Worm (Caenorhabditis elegans) whole organism, L3 larva: Measurements from ENCODE around the gene tlp-1.
A peak's percentile ranks its signal among the peaks of the same experiment; 100 is the strongest.

Source experiments
- R02D3.7 ChIP-seq: fragments of 150-350 bp; optimal IDR thresholded peaks from 2 replicates; lab custom pipeline; 2014; ENCODE audit warnings: missing biosample characterization, missing genetic modification characterization
- ZK546.5 ChIP-seq: sonication (generic microtip); optimal IDR thresholded peaks from 2 replicates; lab custom pipeline; 2017; ENCODE audit warnings: missing biosample characterization, missing genetic modification characterization
- ama-1 ChIP-seq: fragments of 150-350 bp; optimal IDR thresholded peaks from 2 replicates; lab custom pipeline; 2018
- ceh-16 ChIP-seq: sonication (generic microtip); optimal IDR thresholded peaks from 2 replicates; lab custom pipeline; 2017; ENCODE audit warnings: missing biosample characterization, missing genetic modification characterization
- ceh-28 ChIP-seq: fragments of 150-350 bp; optimal IDR thresholded peaks from 2 replicates; lab custom pipeline; 2014; ENCODE audit warnings: missing biosample characterization, missing genetic modification reagents, missing genetic modification characterization
- ceh-9 ChIP-seq: sonication (generic microtip); optimal IDR thresholded peaks from 2 replicates; lab custom pipeline; 2018; ENCODE audit warnings: missing biosample characterization, missing genetic modification characterization
- egl-27 ChIP-seq: sonication (generic microtip); optimal IDR thresholded peaks from 4 replicates; lab custom pipeline; 2017; ENCODE audit warnings: missing biosample characterization, missing genetic modification reagents, missing genetic modification characterization
- egl-5 ChIP-seq: fragments of 150-350 bp; optimal IDR thresholded peaks from 2 replicates; lab custom pipeline; 2017; ENCODE audit warnings: missing biosample characterization, missing genetic modification reagents, missing genetic modification characterization, inconsistent platforms
- elt-1 ChIP-seq: fragments of 150-350 bp; optimal IDR thresholded peaks from 2 replicates; lab custom pipeline; 2014; ENCODE audit warnings: missing biosample characterization, missing genetic modification characterization
- elt-2 ChIP-seq: sonication (generic microtip); optimal IDR thresholded peaks from 2 replicates; lab custom pipeline; 2016; ENCODE audit warnings: missing genetic modification reagents, mild to moderate bottlenecking, missing genetic modification characterization, missing compliant biosample characterization
- elt-3 ChIP-seq, 3 experiments: fragments of 150-350 bp in 1 of 3; sonication (generic microtip) in 2 of 3; optimal IDR thresholded peaks; 2 replicates in 2 of 3; 4 replicates in 1 of 3; lab custom pipeline; 2014 to 2017; ENCODE audit warnings: missing biosample characterization in 3 of 3, missing genetic modification characterization in 3 of 3
- eor-1 ChIP-seq, 2 experiments: fragments of 150-350 bp; optimal IDR thresholded peaks; 2 replicates each; lab custom pipeline; 2014 to 2018; ENCODE audit warnings: missing biosample characterization in 2 of 2, missing genetic modification characterization in 2 of 2
- fkh-10 ChIP-seq: sonication (generic microtip); optimal IDR thresholded peaks from 2 replicates; lab custom pipeline; 2017; ENCODE audit warnings: missing biosample characterization, missing genetic modification reagents, missing genetic modification characterization
- hmg-11 ChIP-seq: sonication (generic microtip); optimal IDR thresholded peaks from 2 replicates; lab custom pipeline; 2016; ENCODE audit warnings: missing genetic modification characterization, missing compliant biosample characterization
- lin-15B ChIP-seq: fragments of 150-350 bp; optimal IDR thresholded peaks from 2 replicates; lab custom pipeline; 2014; ENCODE audit warnings: missing biosample characterization, missing genetic modification characterization
- lin-39 ChIP-seq: fragments of 150-350 bp; optimal IDR thresholded peaks from 2 replicates; lab custom pipeline; 2018; ENCODE audit warnings: missing biosample characterization, missing genetic modification reagents, missing genetic modification characterization
- lsy-12 ChIP-seq: sonication (generic microtip); optimal IDR thresholded peaks from 2 replicates; lab custom pipeline; 2016; ENCODE audit warnings: mild to moderate bottlenecking, missing genetic modification characterization, missing compliant biosample characterization
- mdl-1 ChIP-seq: fragments of 150-350 bp; optimal IDR thresholded peaks from 2 replicates; lab custom pipeline; 2014; ENCODE audit warnings: missing biosample characterization, missing genetic modification characterization
- nfya-1 ChIP-seq: sonication (generic microtip); optimal IDR thresholded peaks from 2 replicates; lab custom pipeline; 2017; ENCODE audit warnings: missing genetic modification characterization, mild to moderate bottlenecking, missing compliant biosample characterization, antibody characterized with exemption, moderate library complexity; ENCODE audit not compliant: insufficient read depth
- nhr-12 ChIP-seq: fragments of 150-350 bp; optimal IDR thresholded peaks from 2 replicates; lab custom pipeline; 2014; ENCODE audit warnings: missing biosample characterization, missing genetic modification characterization
- nhr-23 ChIP-seq: fragments of 150-350 bp; optimal IDR thresholded peaks from 2 replicates; lab custom pipeline; 2014; ENCODE audit warnings: missing biosample characterization, missing genetic modification reagents, missing genetic modification characterization
- nhr-237 ChIP-seq: fragments of 150-350 bp; optimal IDR thresholded peaks from 2 replicates; lab custom pipeline; 2014; ENCODE audit warnings: missing biosample characterization, missing genetic modification characterization
- nhr-28 ChIP-seq: fragments of 150-350 bp; optimal IDR thresholded peaks from 2 replicates; lab custom pipeline; 2014; ENCODE audit warnings: missing biosample characterization, missing genetic modification characterization
- nhr-43 ChIP-seq: sonication (generic microtip); optimal IDR thresholded peaks from 2 replicates; lab custom pipeline; 2016; ENCODE audit warnings: mild to moderate bottlenecking, missing genetic modification characterization, missing compliant biosample characterization; ENCODE audit not compliant: poor library complexity, severe bottlenecking
- nhr-67 ChIP-seq: fragments of 150-350 bp; optimal IDR thresholded peaks from 2 replicates; lab custom pipeline; 2014; ENCODE audit warnings: missing biosample characterization, missing genetic modification characterization
- nhr-76 ChIP-seq: fragments of 150-350 bp; sonication (generic microtip); optimal IDR thresholded peaks from 5 replicates; lab custom pipeline; 2014; ENCODE audit warnings: missing biosample characterization, missing genetic modification characterization
- nhr-77 ChIP-seq: fragments of 150-350 bp; optimal IDR thresholded peaks from 2 replicates; lab custom pipeline; 2014; ENCODE audit warnings: missing biosample characterization, missing genetic modification characterization
- pha-4 ChIP-seq: fragments of 150-350 bp; optimal IDR thresholded peaks from 2 replicates; lab custom pipeline; 2014; ENCODE audit warnings: missing biosample characterization, missing genetic modification reagents, missing genetic modification characterization
- pqm-1 ChIP-seq: fragments of 150-350 bp; optimal IDR thresholded peaks from 2 replicates; lab custom pipeline; 2017; ENCODE audit warnings: missing biosample characterization, missing genetic modification characterization, inconsistent platforms
- sea-2 ChIP-seq: fragments of 150-350 bp; sonication (generic microtip); optimal IDR thresholded peaks from 4 replicates; lab custom pipeline; 2014; ENCODE audit warnings: missing biosample characterization, missing genetic modification reagents, missing genetic modification characterization
- skn-1 ChIP-seq: fragments of 150-350 bp; optimal IDR thresholded peaks from 2 replicates; lab custom pipeline; 2014; ENCODE audit warnings: missing biosample characterization, missing genetic modification characterization
- snpc-4 ChIP-seq: fragments of 150-350 bp; optimal IDR thresholded peaks from 2 replicates; lab custom pipeline; 2014; ENCODE audit warnings: missing biosample characterization, missing genetic modification characterization
- tbx-2 ChIP-seq: sonication (generic microtip); optimal IDR thresholded peaks from 2 replicates; lab custom pipeline; 2016; ENCODE audit warnings: mild to moderate bottlenecking, missing genetic modification characterization, missing compliant biosample characterization
- unc-39 ChIP-seq: sonication (generic microtip); optimal IDR thresholded peaks from 4 replicates; lab custom pipeline; 2017; ENCODE audit warnings: missing biosample characterization, missing genetic modification characterization
- unc-62 ChIP-seq: fragments of 150-350 bp; sonication (generic microtip); optimal IDR thresholded peaks from 4 replicates; lab custom pipeline; 2014; ENCODE audit warnings: missing biosample characterization, missing genetic modification reagents, missing genetic modification characterization
- ztf-11 ChIP-seq: fragments of 150-350 bp; optimal IDR thresholded peaks from 2 replicates; lab custom pipeline; 2014; ENCODE audit warnings: missing biosample characterization, missing genetic modification characterization

Gene tlp-1

ce11 chrIV:13748798-13749197 lies 44.9 kb upstream of the tlp-1 start:
- TF ChIP-seq ceh-16 (tag; lab: Kevin White, UChicago) (no peak), elt-2 (tag; lab: Kevin White, UChicago) (no peak), nfya-1 (tag; lab: Kevin White, UChicago) (peak; percentile 2), ceh-28 (tag; lab: Kevin White, UChicago) (no peak), nhr-77 (tag; lab: Kevin White, UChicago) (no peak)

DNA sequence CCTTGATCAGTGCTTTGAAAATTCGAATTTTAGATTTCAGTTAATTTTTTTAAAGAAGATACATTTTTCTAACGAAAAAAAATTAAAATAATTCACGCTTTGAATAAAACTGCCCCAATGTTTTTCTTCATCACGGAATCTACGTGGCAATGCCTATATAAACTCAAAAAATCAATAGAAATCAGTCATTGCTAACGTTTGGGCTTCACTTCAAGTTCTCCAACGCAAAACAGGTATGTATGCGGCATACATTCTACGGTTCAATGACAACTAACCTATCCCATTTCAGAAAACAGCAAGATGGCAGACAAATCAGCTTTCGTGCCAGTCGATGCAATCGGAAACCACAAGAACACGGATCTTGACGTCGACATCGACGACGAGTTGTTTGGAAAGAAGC lies 41.5 kb upstream of the tlp-1 start, which contains the start of gene C47A4.5:
TSS of gene C47A4.5 (plus strand) at position 301 of the 400 bp plus-strand sequence.
- TF ChIP-seq eor-1 (tag; optimal IDR thresholded peaks at IDR 0.05; lab: Kevin White, UChicago) (no peak), nhr-237 (no peak), skn-1 (tag; lab: Kevin White, UChicago) (no peak), fkh-10 (GFP tag; lab: Kevin White, UChicago) (no peak), nhr-12 (tag; lab: Kevin White, UChicago) (no peak), ceh-9 (tag; lab: Kevin White, UChicago) (no peak), lsy-12 (no peak), nhr-23 (tag; lab: Kevin White, UChicago) (no peak), ama-1 (no peak), pqm-1 (tag; lab: Kevin White, UChicago) (no peak), snpc-4 (no peak), egl-27 (tag; lab: Kevin White, UChicago) (no peak), lin-15B (tag; lab: Kevin White, UChicago) (no peak), egl-5 (tag; lab: Kevin White, UChicago) (no peak)

DNA sequence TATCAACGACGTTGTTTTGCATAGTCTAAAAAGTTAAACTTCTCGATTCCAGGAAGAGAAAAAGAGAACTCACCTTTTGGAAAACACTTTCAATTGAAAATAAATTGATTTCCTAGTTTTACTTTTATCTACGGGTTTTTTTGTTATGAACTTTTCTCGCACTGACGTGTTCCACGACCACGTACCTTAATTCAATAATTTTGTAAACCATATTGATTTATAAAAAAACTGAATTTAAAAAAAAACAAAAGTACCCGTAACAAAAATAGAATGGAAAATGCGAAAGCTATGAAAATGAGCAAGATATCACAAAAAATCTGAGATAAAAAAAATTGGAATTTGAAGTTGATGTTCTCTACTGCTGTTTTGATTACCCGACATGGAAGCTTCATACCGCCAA lies 38.4 kb upstream of the tlp-1 start, which contains the start of gene C47A4.3:
TSS of gene C47A4.3 (minus strand) at position 101 of the 400 bp plus-strand sequence.
- no peak for TF ChIP-seq elt-3 (tag; optimal IDR thresholded peaks at IDR 0.05; lab: Kevin White, UChicago)
- TF ChIP-seq pqm-1 (tag; lab: Kevin White, UChicago), result no peak
- no peak for TF ChIP-seq nhr-23 (tag; lab: Kevin White, UChicago)
- TF ChIP-seq R02D3.7 (tag; lab: Kevin White, UChicago), result no peak
- no peak for TF ChIP-seq sea-2
- TF ChIP-seq nhr-28, result no peak
- no peak for TF ChIP-seq pha-4 (tag; lab: Kevin White, UChicago)
- TF ChIP-seq lin-15B (tag; lab: Kevin White, UChicago), result no peak
- no peak for TF ChIP-seq nhr-67
- TF ChIP-seq ceh-9 (tag; lab: Kevin White, UChicago), result no peak
- TF ChIP-seq, all 47 proteins: peak for 0

DNA sequence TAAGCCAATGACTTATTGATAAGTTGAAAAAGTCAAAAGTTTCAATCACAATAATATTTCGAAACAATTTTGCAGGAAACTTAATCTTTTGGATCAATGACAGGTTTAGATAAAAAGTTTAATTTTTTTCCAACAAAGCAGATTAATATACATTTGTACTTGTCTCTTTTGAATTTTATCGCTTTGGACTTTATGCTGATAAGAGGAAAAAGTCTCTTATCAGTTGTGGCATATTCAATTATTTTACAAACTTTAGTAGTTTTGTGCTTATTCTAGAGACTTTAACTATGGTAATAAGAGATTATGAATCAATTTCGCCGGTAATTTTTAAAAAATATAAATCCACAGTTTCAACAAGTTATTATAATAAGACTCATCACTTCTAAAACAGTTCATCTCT lies 24.0 kb upstream of the tlp-1 start:
- TF ChIP-seq ceh-16 (tag; lab: Kevin White, UChicago) (no peak), egl-5 (tag; lab: Kevin White, UChicago) (no peak), pqm-1 (tag; lab: Kevin White, UChicago) (peak; percentile 82), elt-2 (tag; lab: Kevin White, UChicago) (peak; percentile 94), unc-62 (GFP tag; lab: Kevin White, UChicago) (no peak), elt-1 (tag; lab: Kevin White, UChicago) (no peak), pha-4 (tag; lab: Kevin White, UChicago) (no peak)
- TF ChIP-seq, all 47 proteins: peak for 2

DNA sequence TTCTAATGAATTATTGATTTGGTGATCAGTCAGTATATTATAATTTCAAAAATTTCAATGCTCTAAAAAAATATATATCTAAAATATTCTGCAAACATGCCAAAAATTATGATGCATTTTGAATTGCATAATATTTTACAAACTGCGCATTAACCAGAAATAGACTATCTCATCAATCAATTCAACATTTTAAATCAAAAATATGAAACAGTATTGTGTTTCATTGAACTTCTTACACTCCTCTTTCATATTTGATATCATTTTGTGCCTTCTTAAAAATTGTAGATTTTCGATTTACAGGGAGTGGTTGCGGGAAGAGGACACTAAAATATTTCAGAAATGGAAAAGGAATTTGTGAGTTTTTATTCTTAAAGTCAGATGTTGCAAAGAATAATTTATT lies 22.7 kb upstream of the tlp-1 start, which contains the start of gene ent-4:
TSS of gene ent-4 (plus strand) at position 301 of the 400 bp plus-strand sequence.
- TF ChIP-seq nhr-43 (tag; lab: Kevin White, UChicago) (no peak), unc-39 (tag; lab: Kevin White, UChicago) (no peak), nhr-76 (tag; lab: Kevin White, UChicago) (no peak), ztf-11 (no peak), nhr-237 (no peak), snpc-4 (no peak), unc-62 (GFP tag; lab: Kevin White, UChicago) (no peak), lin-39 (tag; lab: Kevin White, UChicago) (no peak), skn-1 (tag; lab: Kevin White, UChicago) (no peak), nhr-23 (tag; lab: Kevin White, UChicago) (no peak), hmg-11 (tag; lab: Kevin White, UChicago) (no peak), nhr-67 (no peak), tbx-2 (tag; lab: Kevin White, UChicago) (no peak), lsy-12 (no peak), mdl-1 (tag; lab: Kevin White, UChicago) (no peak), egl-27 (tag; lab: Kevin White, UChicago) (no peak), ZK546.5 (tag; lab: Kevin White, UChicago) (no peak), pha-4 (tag; lab: Kevin White, UChicago) (no peak)
